Worm (Caenorhabditis elegans): ENCODE results near the gene K07H8.8.

DNA sequence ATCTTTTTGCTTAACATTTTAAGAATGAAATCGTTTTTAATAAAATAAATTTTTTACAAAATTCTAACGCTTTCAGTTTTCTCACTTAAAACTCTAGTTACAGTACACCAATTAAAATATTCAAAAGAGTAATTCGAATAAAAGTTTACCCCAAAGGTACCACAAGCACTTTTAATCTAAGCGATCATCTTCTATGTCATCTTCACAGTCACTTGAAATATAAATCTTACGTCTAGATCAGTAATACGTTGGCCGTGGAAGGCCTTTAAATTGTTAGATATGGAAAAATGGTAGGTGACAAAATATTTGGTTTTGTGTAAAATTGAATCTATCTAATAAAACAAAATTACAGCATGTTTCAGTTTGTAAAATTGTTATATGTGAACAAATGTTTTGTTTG lies 20.9 kb downstream of the K07H8.8 start:
- TF ChIP-seq nhr-11 (tag; optimal IDR thresholded peaks at IDR 0.05) (no peak), snpc-4 (tag; optimal IDR thresholded peaks at IDR 0.05) (no peak), ZK546.5 (tag; optimal IDR thresholded peaks at IDR 0.05) (no peak), nhr-237 (tag; optimal IDR thresholded peaks at IDR 0.05) (no peak), ceh-9 (tag; optimal IDR thresholded peaks at IDR 0.05) (no peak), pqm-1 (tag; optimal IDR thresholded peaks at IDR 0.05) (no peak), nhr-12 (tag; optimal IDR thresholded peaks at IDR 0.05) (no peak), fos-1 (tag; optimal IDR thresholded peaks at IDR 0.05) (no peak), zag-1 (tag; optimal IDR thresholded peaks at IDR 0.05) (no peak), ceh-82 (tag; optimal IDR thresholded peaks at IDR 0.05) (no peak), unc-62 (GFP tag; optimal IDR thresholded peaks at IDR 0.05) (no peak)

Measured in whole organism, L3 larva.